Fruit fly (Drosophila melanogaster): ENCODE measurements around the gene tal-2A.
A peak's percentile ranks its signal among the peaks of the same experiment; 100 is the strongest.

Gene tal-2A

dm6 chr3R:13848272-13848671 lies 35.4 kb downstream of the tal-2A start (continued):
- TF ChIP-seq CG3032 (tag; optimal IDR thresholded peaks at IDR 0.05) (peak; percentile 36), Eip75B (GFP tag; optimal IDR thresholded peaks at IDR 0.05) (no peak)

DNA sequence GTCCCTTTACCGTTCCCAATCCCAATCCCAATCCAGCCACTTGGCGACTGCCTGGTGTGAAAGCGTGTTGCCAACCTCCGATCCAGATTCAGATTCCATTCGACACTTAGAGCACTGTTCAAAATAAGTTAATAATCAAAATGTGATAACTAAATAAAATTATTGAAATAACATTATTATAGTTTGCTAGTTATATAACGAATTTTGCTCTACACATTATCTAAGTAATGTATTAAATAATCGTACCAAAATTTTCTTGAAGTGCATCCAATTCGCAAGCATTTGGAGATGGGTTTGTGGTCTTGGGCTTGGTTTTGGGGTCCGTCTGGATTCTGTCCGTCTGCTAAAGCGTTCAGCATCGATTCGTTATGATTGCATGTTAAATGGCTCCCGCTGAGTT lies 36.4 kb downstream of the tal-2A start:
- TF ChIP-seq Hr39 (GFP tag; optimal IDR thresholded peaks at IDR 0.05) (peak; percentile 62), CG8319 (GFP tag; optimal IDR thresholded peaks at IDR 0.05) (peak; percentile 32), CG32006 (GFP tag; optimal IDR thresholded peaks at IDR 0.05) (peak; percentile 32), CG6792 (GFP tag; optimal IDR thresholded peaks at IDR 0.05) (peak; percentile 74), pdm3 (GFP tag; optimal IDR thresholded peaks at IDR 0.05) (peak; percentile 62), OdsH (GFP tag; optimal IDR thresholded peaks at IDR 0.05) (peak; percentile 70), Hr4 (GFP tag; optimal IDR thresholded peaks at IDR 0.05) (peak; percentile 9), vri (GFP tag; optimal IDR thresholded peaks at IDR 0.05) (peak; percentile 74), CG1621 (tag; optimal IDR thresholded peaks at IDR 0.05) (peak; percentile 48), CG15336 (GFP tag; IDR thresholded peaks at IDR 0.05) (peak; percentile 37; the same call in 1 of the 2 replicates), CG8119 (GFP tag; IDR thresholded peaks at IDR 0.05) (0 out of 3 replicates have a peak, but pooled peaks have one; percentile 30), CG6854 (GFP tag; optimal IDR thresholded peaks at IDR 0.05) (peak; percentile 46), fd59A (GFP tag; optimal IDR thresholded peaks at IDR 0.05) (peak; percentile 61), Met (GFP tag; optimal IDR thresholded peaks at IDR 0.05) (peak; percentile 88), CG16779 (tag; optimal IDR thresholded peaks at IDR 0.05) (no peak), fd85E (GFP tag; optimal IDR thresholded peaks at IDR 0.05) (no peak), salr (GFP tag; optimal IDR thresholded peaks at IDR 0.05) (peak; percentile 13 to 38), CG4318 (GFP tag; optimal IDR thresholded peaks at IDR 0.05) (no peak), eg (GFP tag; IDR thresholded peaks at IDR 0.05) (no peak), CG11902 (GFP tag; optimal IDR thresholded peaks at IDR 0.05) (peak; percentile 37), Lpt (GFP tag; optimal IDR thresholded peaks at IDR 0.05) (no peak), acj6 (GFP tag; optimal IDR thresholded peaks at IDR 0.05) (peak; percentile 76), net (GFP tag; optimal IDR thresholded peaks at IDR 0.05) (peak; percentile 69), CG3919 (GFP tag; optimal IDR thresholded peaks at IDR 0.05) (peak; percentile 74), CG6276 (GFP tag; optimal IDR thresholded peaks at IDR 0.05) (no peak), CG8632 (GFP tag; optimal IDR thresholded peaks at IDR 0.05) (peak; percentile 73), CG9139 (GFP tag; optimal IDR thresholded peaks at IDR 0.05) (peak; percentile 31), topi (GFP tag; optimal IDR thresholded peaks at IDR 0.05) (peak; percentile 81), CG6808 (GFP tag; optimal IDR thresholded peaks at IDR 0.05) (peak; percentile 61), Blimp-1 (GFP tag; optimal IDR thresholded peaks at IDR 0.05) (peak; percentile 54), CG10669 (GFP tag; optimal IDR thresholded peaks at IDR 0.05) (peak; percentile 68), ss (GFP tag; optimal IDR thresholded peaks at IDR 0.05) (peak; percentile 30 to 56), Gug (GFP tag; IDR thresholded peaks at IDR 0.05) (0 out of 2 replicates have a peak, but pooled peaks have one; percentile 22), CG7368 (GFP tag; optimal IDR thresholded peaks at IDR 0.05) (peak; percentile 30), spab (GFP tag; optimal IDR thresholded peaks at IDR 0.05) (peak; percentile 62), lz (GFP tag; optimal IDR thresholded peaks at IDR 0.05) (peak; percentile 72), CG34406 (GFP tag; optimal IDR thresholded peaks at IDR 0.05) (peak; percentile 70), cyc (GFP tag; optimal IDR thresholded peaks at IDR 0.05) (peak; percentile 76), Hr38 (GFP tag; optimal IDR thresholded peaks at IDR 0.05) (no peak), dsx (GFP tag; optimal IDR thresholded peaks at IDR 0.05; ENCODE audit: poor library complexity, severe bottlenecking) (peak; percentile 74), CG6163 (GFP tag; IDR thresholded peaks at IDR 0.05) (peak; percentile 69), Smox (GFP tag; optimal IDR thresholded peaks at IDR 0.05) (peak; percentile 83), esn (GFP tag; optimal IDR thresholded peaks at IDR 0.05) (peak; percentile 88), CG3032 (tag; optimal IDR thresholded peaks at IDR 0.05) (peak; percentile 76), CG10631 (GFP tag; optimal IDR thresholded peaks at IDR 0.05) (peak; percentile 81), CG11762 (GFP tag; optimal IDR thresholded peaks at IDR 0.05; ENCODE audit: insufficient read depth) (peak; percentile 62), Sox102F (GFP tag; optimal IDR thresholded peaks at IDR 0.05) (peak; percentile 83), CG31627 (GFP tag; optimal IDR thresholded peaks at IDR 0.05) (peak; percentile 66), svp (GFP tag) (peak; percentile 88)
